Worm (Caenorhabditis elegans) whole organism, L4 larva: ENCODE results near the gene romo-1.
A peak's percentile ranks its signal among the peaks of the same experiment; 100 is the strongest.

Source experiments
- D1046.2 ChIP-seq: fragments of 200-800 bp; sonication (Bioruptor generic); IDR thresholded peaks from 2 replicates; pipeline ENCODE4 v1.3.6; 2022; ENCODE audit warnings: missing genetic modification characterization, missing compliant biosample characterization
- F10B5.3 ChIP-seq: sonication (generic microtip); optimal IDR thresholded peaks from 2 replicates; lab custom pipeline; 2016; ENCODE audit warnings: mild to moderate bottlenecking, missing genetic modification characterization, missing compliant biosample characterization
- F37D6.2 ChIP-seq: sonication (generic microtip); optimal IDR thresholded peaks from 2 replicates; lab custom pipeline; 2016; ENCODE audit warnings: mild to moderate bottlenecking, missing genetic modification characterization, missing compliant biosample characterization
- F44E2.7 ChIP-seq: fragments of 200-800 bp; sonication (Bioruptor generic); IDR thresholded peaks from 2 replicates; pipeline ENCODE4 v2.1.2; 2022; ENCODE audit warnings: missing genetic modification characterization, missing compliant biosample characterization
- F49E8.2 ChIP-seq: sonication (generic microtip); optimal IDR thresholded peaks from 2 replicates; lab custom pipeline; 2016; ENCODE audit warnings: missing compliant biosample characterization, mild to moderate bottlenecking, missing genetic modification characterization, borderline replicate concordance
- T20F7.1 ChIP-seq: fragments of 200-800 bp; sonication (Bioruptor generic); optimal IDR thresholded peaks from 2 replicates; lab custom pipeline; 2018; ENCODE audit warnings: mild to moderate bottlenecking, missing genetic modification characterization, missing compliant biosample characterization
- T26A8.4 ChIP-seq: fragments of 200-800 bp; sonication (Bioruptor generic); IDR thresholded peaks from 2 replicates; pipeline ENCODE4 v1.3.6; 2022; ENCODE audit warnings: missing genetic modification characterization, missing compliant biosample characterization
- Y5F2A.4 ChIP-seq: fragments of 200-800 bp; sonication (Bioruptor generic); optimal IDR thresholded peaks from 2 replicates; lab custom pipeline; 2018; ENCODE audit warnings: mild to moderate bottlenecking, missing genetic modification characterization, missing compliant biosample characterization
- ZK546.5 ChIP-seq, 2 experiments: sonication (generic microtip); optimal IDR thresholded peaks; 2 replicates each; lab custom pipeline; 2017; ENCODE audit warnings: missing biosample characterization in 2 of 2, missing genetic modification characterization in 2 of 2
- aha-1 ChIP-seq: fragments of 150-350 bp; peaks from one replicate; lab custom pipeline; 2014; ENCODE audit warnings: missing biosample characterization, missing genetic modification characterization
- aly-2 ChIP-seq: sonication (generic microtip); optimal IDR thresholded peaks from 2 replicates; lab custom pipeline; 2018; ENCODE audit warnings: missing biosample characterization, missing genetic modification characterization
- ama-1 ChIP-seq: fragments of 150-350 bp; optimal IDR thresholded peaks from 2 replicates; lab custom pipeline; 2014; ENCODE audit warnings: inconsistent platforms, mixed read lengths
- arid-1 ChIP-seq: fragments of 200-800 bp; sonication (Bioruptor generic); conservative IDR thresholded peaks from 2 replicates; pipeline ENCODE4 v1.3.6; 2022; ENCODE audit warnings: missing genetic modification reagents, missing genetic modification characterization, missing compliant biosample characterization
- ceh-20 ChIP-seq: fragments of 200-800 bp; sonication (Bioruptor generic); IDR thresholded peaks from 2 replicates; pipeline ENCODE4 v1.3.6; 2022; ENCODE audit warnings: missing genetic modification reagents, missing genetic modification characterization, missing compliant biosample characterization
- ceh-62 ChIP-seq: sonication (generic microtip); optimal IDR thresholded peaks from 2 replicates; lab custom pipeline; 2017; ENCODE audit warnings: missing biosample characterization, missing genetic modification characterization
- daf-19 ChIP-seq: fragments of 200-800 bp; sonication (Bioruptor generic); conservative IDR thresholded peaks from 2 replicates; pipeline ENCODE4 v1.3.6; 2022; ENCODE audit warnings: missing genetic modification characterization, missing compliant biosample characterization
- dmd-8 ChIP-seq: fragments of 200-800 bp; sonication (Bioruptor generic); IDR thresholded peaks from 2 replicates; pipeline ENCODE4 v1.3.6; 2022; ENCODE audit warnings: missing genetic modification characterization, missing compliant biosample characterization
- dmd-9 ChIP-seq: fragments of 200-800 bp; sonication (Bioruptor generic); IDR thresholded peaks from 2 replicates; pipeline ENCODE4 v1.3.6; 2022; ENCODE audit warnings: missing genetic modification reagents, missing genetic modification characterization, missing compliant biosample characterization
- dpl-1 ChIP-seq: fragments of 150-350 bp; optimal IDR thresholded peaks from 2 replicates; lab custom pipeline; 2014; ENCODE audit warnings: missing biosample characterization, missing genetic modification reagents, missing genetic modification characterization
- egl-27 ChIP-seq: sonication (generic microtip); optimal IDR thresholded peaks from 3 replicates; lab custom pipeline; 2017; ENCODE audit warnings: missing biosample characterization, missing genetic modification reagents, missing genetic modification characterization
- egl-43 ChIP-seq: fragments of 200-800 bp; sonication (Bioruptor generic); IDR thresholded peaks from 2 replicates; pipeline ENCODE4 v1.3.6; 2022; ENCODE audit warnings: missing genetic modification reagents, missing genetic modification characterization, missing compliant biosample characterization
- hlh-30 ChIP-seq: sonication (generic microtip); optimal IDR thresholded peaks from 2 replicates; lab custom pipeline; 2017; ENCODE audit warnings: antibody characterized with exemption, mild to moderate bottlenecking, missing genetic modification characterization, missing compliant biosample characterization; ENCODE audit not compliant: insufficient read depth
- lin-1 ChIP-seq: fragments of 200-800 bp; sonication (Bioruptor generic); IDR thresholded peaks from 2 replicates; pipeline ENCODE4 v1.3.6; 2022; ENCODE audit warnings: missing genetic modification reagents, missing genetic modification characterization, missing compliant biosample characterization
- lin-15B ChIP-seq: fragments of 150-350 bp; sonication (generic microtip); optimal IDR thresholded peaks from 3 replicates; lab custom pipeline; 2014; ENCODE audit warnings: missing biosample characterization, missing genetic modification characterization
- lin-38 ChIP-seq: fragments of 200-800 bp; sonication (Bioruptor generic); IDR thresholded peaks from 2 replicates; pipeline ENCODE4 v1.3.6; 2022; ENCODE audit warnings: missing genetic modification reagents, missing genetic modification characterization, missing compliant biosample characterization
- lir-3 ChIP-seq: sonication (generic microtip); optimal IDR thresholded peaks from 2 replicates; lab custom pipeline; 2016; ENCODE audit warnings: mild to moderate bottlenecking, missing genetic modification characterization, missing compliant biosample characterization
- lsy-2 ChIP-seq, 2 experiments: fragments of 150-350 bp in 1 of 2; sonication (generic microtip) in 1 of 2; optimal IDR thresholded peaks; 2 replicates each; lab custom pipeline; 2014 to 2017; ENCODE audit warnings: missing biosample characterization in 2 of 2, missing genetic modification characterization in 2 of 2
- madf-5 ChIP-seq, 2 experiments: fragments of 200-800 bp; sonication (Bioruptor generic); IDR thresholded peaks; 2 replicates each; pipeline ENCODE4 v1.3.6; 2022; ENCODE audit warnings: missing compliant biosample characterization in 2 of 2, missing genetic modification characterization in 2 of 2
- madf-9 ChIP-seq: fragments of 200-800 bp; sonication (Bioruptor generic); conservative IDR thresholded peaks from 2 replicates; pipeline ENCODE4 v1.3.6; 2022; ENCODE audit warnings: missing genetic modification reagents, missing genetic modification characterization, missing compliant biosample characterization
- mdl-1 ChIP-seq, 2 experiments: fragments of 150-350 bp in 1 of 2; sonication (generic microtip) in 1 of 2; optimal IDR thresholded peaks; 2 replicates each; lab custom pipeline; 2014 to 2017; ENCODE audit warnings: missing biosample characterization in 2 of 2, missing genetic modification characterization in 2 of 2
- mxl-2 ChIP-seq: fragments of 200-800 bp; sonication (Bioruptor generic); conservative IDR thresholded peaks from 2 replicates; pipeline ENCODE4 v1.3.6; 2022; ENCODE audit warnings: missing genetic modification reagents, missing genetic modification characterization, missing compliant biosample characterization
- mxl-3 ChIP-seq: fragments of 200-800 bp; sonication (Bioruptor generic); optimal IDR thresholded peaks from 2 replicates; lab custom pipeline; 2018; ENCODE audit warnings: mild to moderate bottlenecking, missing genetic modification characterization, missing compliant biosample characterization
- nhr-10 ChIP-seq: fragments of 150-350 bp; optimal IDR thresholded peaks from 2 replicates; lab custom pipeline; 2014; ENCODE audit warnings: missing biosample characterization, missing genetic modification characterization
- nhr-11 ChIP-seq: fragments of 150-350 bp; optimal IDR thresholded peaks from 2 replicates; lab custom pipeline; 2014; ENCODE audit warnings: missing biosample characterization, missing genetic modification characterization
- nhr-76 ChIP-seq: fragments of 150-350 bp; optimal IDR thresholded peaks from 2 replicates; lab custom pipeline; 2014; ENCODE audit warnings: missing biosample characterization, missing genetic modification characterization
- pha-4 ChIP-seq, 2 experiments: fragments of 150-350 bp in 1 of 2; fragments of 200-800 bp in 1 of 2; sonication (Bioruptor generic) in 1 of 2; IDR thresholded peaks in 1 of 2; optimal IDR thresholded peaks in 1 of 2; 2 replicates each; pipeline versions ENCODE4 v1.3.6 to Lab custom; 2014 to 2022; ENCODE audit warnings: missing genetic modification characterization in 2 of 2, missing genetic modification reagents in 2 of 2, missing biosample characterization in 1 of 2, missing compliant biosample characterization in 1 of 2
- pqm-1 ChIP-seq: sonication (generic microtip); optimal IDR thresholded peaks from 2 replicates; lab custom pipeline; 2017; ENCODE audit warnings: missing biosample characterization, missing genetic modification characterization
- sdz-12 ChIP-seq: fragments of 200-800 bp; sonication (Bioruptor generic); optimal IDR thresholded peaks from 2 replicates; lab custom pipeline; 2018; ENCODE audit warnings: mild to moderate bottlenecking, missing genetic modification characterization, missing compliant biosample characterization
- set-16 ChIP-seq: fragments of 200-800 bp; sonication (Bioruptor generic); IDR thresholded peaks from 2 replicates; pipeline ENCODE4 v1.3.6; 2022; ENCODE audit warnings: missing genetic modification reagents, missing genetic modification characterization, missing compliant biosample characterization
- skn-1 ChIP-seq: fragments of 150-350 bp; optimal IDR thresholded peaks from 2 replicates; lab custom pipeline; 2014; ENCODE audit warnings: missing biosample characterization, missing genetic modification characterization
- snpc-4 ChIP-seq: fragments of 150-350 bp; optimal IDR thresholded peaks from 2 replicates; lab custom pipeline; 2014; ENCODE audit warnings: missing biosample characterization, missing genetic modification characterization
- spr-3 ChIP-seq: fragments of 200-800 bp; sonication (Bioruptor generic); optimal IDR thresholded peaks from 2 replicates; lab custom pipeline; 2018; ENCODE audit warnings: mild to moderate bottlenecking, missing genetic modification characterization, missing compliant biosample characterization
- tra-1 ChIP-seq: fragments of 200-800 bp; sonication (Bioruptor generic); IDR thresholded peaks from 2 replicates; pipeline ENCODE4 v1.3.6; 2022; ENCODE audit warnings: missing genetic modification reagents, missing genetic modification characterization, missing compliant biosample characterization
- unc-62 ChIP-seq, 3 experiments: fragments of 150-350 bp in 1 of 3; sonication (generic microtip); optimal IDR thresholded peaks in 2 of 3; peaks in 1 of 3; 1 replicate in 1 of 3; 2 replicates in 2 of 3; lab custom pipeline; 2014 to 2017; ENCODE audit warnings: missing biosample characterization in 3 of 3, missing genetic modification characterization in 3 of 3, missing genetic modification reagents in 3 of 3, missing genotype in 1 of 3
- zag-1 ChIP-seq: fragments of 150-350 bp; optimal IDR thresholded peaks from 2 replicates; lab custom pipeline; 2014; ENCODE audit warnings: missing biosample characterization, missing genetic modification characterization
- zfp-2 ChIP-seq: sonication (generic microtip); optimal IDR thresholded peaks from 2 replicates; lab custom pipeline; 2016; ENCODE audit warnings: mild to moderate bottlenecking, missing genetic modification characterization, missing compliant biosample characterization
- zfp-3 ChIP-seq: fragments of 200-800 bp; sonication (Bioruptor generic); conservative IDR thresholded peaks from 2 replicates; pipeline ENCODE4 v1.3.6; 2022; ENCODE audit warnings: missing genetic modification reagents, missing genetic modification characterization, missing compliant biosample characterization
- ztf-7 ChIP-seq: fragments of 150-350 bp; optimal IDR thresholded peaks from 2 replicates; lab custom pipeline; 2014; ENCODE audit warnings: missing biosample characterization, missing genetic modification characterization

The romo-1 gene

ce11 chrII:13195706-13196417 lies 41.8 kb downstream of the romo-1 start:
- TF ChIP-seq lin-15B (tag; lab: Kevin White, UChicago) (no peak), egl-43 (no peak), aha-1 (tag; lab: Kevin White, UChicago) (peak; percentile 94), unc-62 (GFP tag; optimal IDR thresholded peaks at IDR 0.05 in 1 of 2; lab: Kevin White, UChicago) (peak in 1 of 2 experiments; percentile 83), unc-62 (tag; optimal IDR thresholded peaks at IDR 0.05; lab: Kevin White, UChicago) (no peak), tra-1 (GFP tag; lab: Robert Waterston, UW) (0 out of 2 replicates have a peak, but pooled peaks have one; percentile 34)

- TF ChIP-seq F37D6.2 (tag; lab: Kevin White, UChicago) = no peak
- TF ChIP-seq pha-4 (GFP tag; IDR thresholded peaks at IDR 0.05; lab: Robert Waterston, UW) = peak; percentile 13; the same call in 1 of the 2 replicates
- TF ChIP-seq pha-4 (tag; optimal IDR thresholded peaks at IDR 0.05; lab: Kevin White, UChicago) = peak; percentile 91
- TF ChIP-seq Y5F2A.4 (GFP tag; lab: Kevin White, UChicago) = no peak
- TF ChIP-seq T26A8.4 = no peak
- no peak for TF ChIP-seq aly-2 (tag; lab: Kevin White, UChicago)
- peak in 1 of 2 experiments; percentile 64 for TF ChIP-seq lsy-2 (tag; optimal IDR thresholded peaks at IDR 0.05; lab: Kevin White, UChicago)
- no peak for TF ChIP-seq D1046.2 (GFP tag; lab: Robert Waterston, UW)
- peak; percentile 49 for TF ChIP-seq pqm-1 (tag; lab: Kevin White, UChicago)
- no peak for TF ChIP-seq ZK546.5 (tag; optimal IDR thresholded peaks at IDR 0.05; lab: Kevin White, UChicago)
- no peak for TF ChIP-seq ceh-62 (tag; lab: Kevin White, UChicago)
- TF ChIP-seq lin-38 (GFP tag; lab: Robert Waterston, UW) = peak; percentile 37; the same call in 1 of the 2 replicates
- TF ChIP-seq F44E2.7 (GFP tag; lab: Robert Waterston, UW) = no peak
- no peak for TF ChIP-seq madf-5 (GFP tag; IDR thresholded peaks at IDR 0.05; lab: Robert Waterston, UW)
- TF ChIP-seq daf-19 (GFP tag; lab: Robert Waterston, UW) = no peak
- no peak for TF ChIP-seq spr-3 (GFP tag; lab: Kevin White, UChicago)
- peak; percentile 70 for TF ChIP-seq nhr-11
- peak; percentile 60 for TF ChIP-seq T20F7.1 (GFP tag; lab: Kevin White, UChicago)
- TF ChIP-seq zfp-3 (GFP tag; lab: Robert Waterston, UW) = no peak
- no peak for TF ChIP-seq ztf-7
- peak; percentile 27 for TF ChIP-seq dpl-1
- TF ChIP-seq unc-62 (GFP tag; optimal IDR thresholded peaks at IDR 0.05 in 1 of 2; lab: Kevin White, UChicago) = peak in 1 of 2 experiments; percentile 50
- no peak for TF ChIP-seq unc-62 (tag; optimal IDR thresholded peaks at IDR 0.05; lab: Kevin White, UChicago)
- no peak for TF ChIP-seq F49E8.2 (tag; lab: Kevin White, UChicago)
- no peak for TF ChIP-seq lin-1 (GFP tag; lab: Robert Waterston, UW)
- no peak for TF ChIP-seq skn-1 (tag; lab: Kevin White, UChicago)
- TF ChIP-seq mxl-2 (GFP tag; lab: Robert Waterston, UW) = no peak
- peak; percentile 74 for TF ChIP-seq ama-1
- TF ChIP-seq F10B5.3 = no peak
- no peak for TF ChIP-seq snpc-4 (tag; lab: Kevin White, UChicago)
- TF ChIP-seq nhr-10 (tag; lab: Kevin White, UChicago) = no peak
- no peak for TF ChIP-seq ceh-20 (GFP tag; lab: Robert Waterston, UW)
- TF ChIP-seq mxl-3 (GFP tag; lab: Kevin White, UChicago) = peak; percentile 51
- TF ChIP-seq lir-3 (tag; lab: Kevin White, UChicago) = no peak
- TF ChIP-seq hlh-30 = peak; percentile 45
- no peak for TF ChIP-seq nhr-76
- TF ChIP-seq arid-1 (GFP tag; lab: Robert Waterston, UW) = no peak
- no peak for TF ChIP-seq sdz-12
- peak in 1 of 2 experiments; percentile 64 for TF ChIP-seq mdl-1 (tag; optimal IDR thresholded peaks at IDR 0.05; lab: Kevin White, UChicago)
- TF ChIP-seq egl-27 (tag; lab: Kevin White, UChicago) = no peak
- TF ChIP-seq dmd-9 (GFP tag; lab: Robert Waterston, UW) = no peak
- 0 out of 2 replicates have a peak, but pooled peaks have one; percentile 11 for TF ChIP-seq set-16 (GFP tag; lab: Robert Waterston, UW)
- TF ChIP-seq zag-1 (tag; lab: Kevin White, UChicago) = no peak
- TF ChIP-seq zfp-2 = no peak
- TF ChIP-seq dmd-8 (GFP tag; lab: Robert Waterston, UW) = no peak
- TF ChIP-seq madf-9 (GFP tag; lab: Robert Waterston, UW) = no peak
These were observed 42.5 kb downstream of the romo-1 start, which contains the start of gene lec-1 for ce11 chrII:13195163-13195562. Gene lec-1 (plus strand): TSS chrII:13195549.
